Worm (Caenorhabditis elegans) whole organism, early embryonic: ENCODE data around the gene F41F3.8.

ENCODE experiments used
- aly-1 ChIP-seq: sonication (generic microtip); optimal IDR thresholded peaks from 2 replicates; lab custom pipeline; 2016; ENCODE audit warnings: missing genetic modification characterization, missing compliant biosample characterization
- ama-1 ChIP-seq: fragments of 150-350 bp; optimal IDR thresholded peaks from 2 replicates; lab custom pipeline; 2014
- flt-1 ChIP-seq: fragments of 200-800 bp; sonication (Bioruptor generic); IDR thresholded peaks from 2 replicates; pipeline ENCODE4 v1.3.6; 2022; ENCODE audit warnings: missing genetic modification characterization, missing compliant biosample characterization

- no peak for TF ChIP-seq aly-1
- TF ChIP-seq flt-1 (GFP tag; lab: Robert Waterston, UW) = no peak
- no peak for TF ChIP-seq ama-1
These were observed 25.9 kb downstream of the F41F3.8 start, which contains the start of gene K03B4.8 for ce11 chrV:4674506-4674905.
